Fruit fly (Drosophila melanogaster) whole organism, embryonic: ENCODE data around the gene Tfb5.

Experiments used
- CG11695 ChIP-seq: fragments of 200-800 bp; sonication (Bioruptor generic); IDR thresholded peaks from 3 replicates; pipeline ENCODE4 v1.3.6; 2022; ENCODE audit warnings: missing biosample characterization, missing genetic modification characterization
- CG12071 ChIP-seq: fragments of 200-800 bp; sonication (Bioruptor generic); optimal IDR thresholded peaks from 3 replicates; lab custom pipeline; 2018; ENCODE audit warnings: missing biosample characterization, mild to moderate bottlenecking, missing genetic modification characterization
- CG17612 ChIP-seq: fragments of 200-800 bp; sonication (Bioruptor generic); IDR thresholded peaks from 2 replicates; pipeline ENCODE4 v1.3.6; 2022; ENCODE audit warnings: missing biosample characterization, missing genetic modification characterization
- CG2199 ChIP-seq: fragments of 200-800 bp; sonication (Bioruptor generic); IDR thresholded peaks from 3 replicates; pipeline ENCODE4 v1.3.6; 2022; ENCODE audit warnings: missing biosample characterization, missing genetic modification characterization
- CG31224 ChIP-seq: fragments of 200-800 bp; sonication (Bioruptor generic); IDR thresholded peaks from 2 replicates; pipeline ENCODE4 v1.3.6; 2022; ENCODE audit warnings: missing biosample characterization, missing genetic modification characterization
- CG7556 ChIP-seq: fragments of 200-800 bp; sonication (Bioruptor generic); optimal IDR thresholded peaks from 2 replicates; lab custom pipeline; 2017; ENCODE audit warnings: missing biosample characterization, mild to moderate bottlenecking, missing genetic modification characterization
- CG7987 ChIP-seq: fragments of 200-800 bp; sonication (Bioruptor generic); optimal IDR thresholded peaks from 2 replicates; lab custom pipeline; 2018; ENCODE audit warnings: missing biosample characterization, mild to moderate bottlenecking, missing genetic modification characterization, moderate library complexity
- CG8388 ChIP-seq: fragments of 200-800 bp; sonication (Bioruptor generic); optimal IDR thresholded peaks from 2 replicates; lab custom pipeline; 2019; ENCODE audit warnings: missing biosample characterization, mild to moderate bottlenecking, missing genetic modification characterization, moderate library complexity
- Hmr ChIP-seq: fragments of 200-800 bp; sonication (Bioruptor generic); optimal IDR thresholded peaks from 3 replicates; lab custom pipeline; 2017; ENCODE audit warnings: mild to moderate bottlenecking, missing biosample characterization, missing genetic modification reagents, missing genetic modification characterization
- Hr3 ChIP-seq: fragments of 200-800 bp; sonication (Bioruptor generic); optimal IDR thresholded peaks from 3 replicates; lab custom pipeline; 2016; ENCODE audit warnings: missing biosample characterization, missing genetic modification characterization
- Optix ChIP-seq: fragments of 200-800 bp; sonication (Bioruptor generic); IDR thresholded peaks from 3 replicates; pipeline ENCODE4 v1.3.6; 2022; ENCODE audit warnings: missing biosample characterization, missing genetic modification characterization
- insv ChIP-seq, 2 experiments: fragments of 200-800 bp; sonication (Bioruptor generic); optimal IDR thresholded peaks; 3 replicates each; lab custom pipeline; 2016 to 2018; ENCODE audit warnings: missing biosample characterization in 2 of 2, missing genetic modification characterization in 2 of 2
- knrl ChIP-seq: fragments of 200-800 bp; sonication (Bioruptor generic); IDR thresholded peaks from 3 replicates; pipeline ENCODE4 v1.3.6; 2022; ENCODE audit warnings: missing biosample characterization, missing genetic modification characterization; ENCODE audit not compliant: partially characterized antibody

DNA sequence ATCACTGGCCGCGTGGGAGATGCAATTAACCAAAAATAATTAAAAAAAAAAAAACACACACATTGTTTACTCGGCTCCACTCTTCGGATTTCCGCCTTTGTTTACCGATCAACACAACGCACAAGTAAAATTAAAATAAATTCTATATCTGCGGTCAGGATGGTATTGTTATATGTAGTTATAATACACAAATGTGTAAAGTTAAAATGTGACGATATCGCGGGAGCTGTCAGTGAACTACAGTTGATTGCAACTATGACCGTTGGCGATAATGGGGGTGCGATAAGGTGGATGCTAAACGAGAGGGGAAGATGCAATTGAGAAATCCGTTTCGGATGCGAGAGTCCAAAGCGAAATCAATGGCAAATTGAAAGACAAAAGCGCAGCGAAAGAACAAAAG lies 4.3 kb downstream of the Tfb5 start:
- no peak for TF ChIP-seq Optix (GFP tag; lab: Robert Waterston, UW)
- TF ChIP-seq CG12071 (GFP tag; lab: Kevin White, UChicago) = no peak
- no peak for TF ChIP-seq CG11695 (GFP tag; lab: Robert Waterston, UW)
- no peak for TF ChIP-seq CG8388 (GFP tag; lab: Kevin White, UChicago)
- TF ChIP-seq knrl (GFP tag; lab: Robert Waterston, UW) = no peak
- no peak for TF ChIP-seq Hmr
- no peak for TF ChIP-seq CG2199 (GFP tag; lab: Robert Waterston, UW)
- TF ChIP-seq CG31224 = no peak
- no peak for TF ChIP-seq CG7987 (GFP tag; lab: Kevin White, UChicago)
- TF ChIP-seq CG7556 = no peak
- TF ChIP-seq insv (GFP tag; optimal IDR thresholded peaks at IDR 0.05; lab: Kevin White, UChicago) = no peak
- TF ChIP-seq CG17612 = no peak
- no peak for TF ChIP-seq Hr3 (GFP tag; lab: Kevin White, UChicago)
